Worm (Caenorhabditis elegans): Measurements from ENCODE around the gene otub-4.
"Not testable (repeated sequence)": the region's sequence is repeated elsewhere in the genome, so short reads cannot be mapped to it uniquely, and the experiment has no call there.

ce11 chrIV:3389999-3390398 is 12.1 kb upstream of the otub-4 start, which contains the start of gene B0546.5:
- TF ChIP-seq egl-27 (tag; optimal IDR thresholded peaks at IDR 0.05); nhr-10 (tag; optimal IDR thresholded peaks at IDR 0.05); lin-1 (GFP tag; IDR thresholded peaks at IDR 0.05); snpc-1.2 (GFP tag; IDR thresholded peaks at IDR 0.05); mep-1 (tag; optimal IDR thresholded peaks at IDR 0.05); zag-1 (tag; optimal IDR thresholded peaks at IDR 0.05); unc-130 (GFP tag; optimal IDR thresholded peaks at IDR 0.05); daf-16 (GFP tag; optimal IDR thresholded peaks at IDR 0.05); daf-16 (tag; optimal IDR thresholded peaks at IDR 0.05): not testable (repeated sequence)

All from whole organism, L4 larva.